Worm (Caenorhabditis elegans) whole organism, L3 larva: ENCODE data around the gene C17G1.14.

ENCODE experiments used
- R02D3.7 ChIP-seq: fragments of 150-350 bp; optimal IDR thresholded peaks from 2 replicates; lab custom pipeline; 2014; ENCODE audit warnings: missing biosample characterization, missing genetic modification characterization
- ZK546.5 ChIP-seq: sonication (generic microtip); optimal IDR thresholded peaks from 2 replicates; lab custom pipeline; 2017; ENCODE audit warnings: missing biosample characterization, missing genetic modification characterization
- aly-2 ChIP-seq: fragments of 150-350 bp; optimal IDR thresholded peaks from 2 replicates; lab custom pipeline; 2014; ENCODE audit warnings: missing biosample characterization, missing genetic modification characterization
- ama-1 ChIP-seq: fragments of 150-350 bp; optimal IDR thresholded peaks from 2 replicates; lab custom pipeline; 2018
- ceh-16 ChIP-seq: sonication (generic microtip); optimal IDR thresholded peaks from 2 replicates; lab custom pipeline; 2017; ENCODE audit warnings: missing biosample characterization, missing genetic modification characterization
- ceh-28 ChIP-seq: fragments of 150-350 bp; optimal IDR thresholded peaks from 2 replicates; lab custom pipeline; 2014; ENCODE audit warnings: missing biosample characterization, missing genetic modification reagents, missing genetic modification characterization
- ceh-82 ChIP-seq: fragments of 150-350 bp; optimal IDR thresholded peaks from 2 replicates; lab custom pipeline; 2014; ENCODE audit warnings: missing biosample characterization, missing genetic modification characterization
- daf-12 ChIP-seq: fragments of 150-350 bp; optimal IDR thresholded peaks from 2 replicates; lab custom pipeline; 2014; ENCODE audit warnings: missing biosample characterization, missing genetic modification reagents, missing genetic modification characterization
- egl-5 ChIP-seq: fragments of 150-350 bp; optimal IDR thresholded peaks from 2 replicates; lab custom pipeline; 2017; ENCODE audit warnings: missing biosample characterization, missing genetic modification reagents, missing genetic modification characterization, inconsistent platforms
- elt-1 ChIP-seq: fragments of 150-350 bp; optimal IDR thresholded peaks from 2 replicates; lab custom pipeline; 2014; ENCODE audit warnings: missing biosample characterization, missing genetic modification characterization
- elt-2 ChIP-seq: sonication (generic microtip); optimal IDR thresholded peaks from 2 replicates; lab custom pipeline; 2016; ENCODE audit warnings: missing genetic modification reagents, mild to moderate bottlenecking, missing genetic modification characterization, missing compliant biosample characterization
- elt-3 ChIP-seq, 3 experiments: fragments of 150-350 bp in 1 of 3; sonication (generic microtip) in 2 of 3; optimal IDR thresholded peaks; 2 replicates in 2 of 3; 4 replicates in 1 of 3; lab custom pipeline; 2014 to 2017; ENCODE audit warnings: missing biosample characterization in 3 of 3, missing genetic modification characterization in 3 of 3
- eor-1 ChIP-seq, 2 experiments: fragments of 150-350 bp; optimal IDR thresholded peaks; 2 replicates each; lab custom pipeline; 2014 to 2018; ENCODE audit warnings: missing biosample characterization in 2 of 2, missing genetic modification characterization in 2 of 2
- fkh-2 ChIP-seq: fragments of 150-350 bp; optimal IDR thresholded peaks from 2 replicates; lab custom pipeline; 2014; ENCODE audit warnings: missing biosample characterization, missing genetic modification reagents, missing genetic modification characterization
- fos-1 ChIP-seq: fragments of 150-350 bp; optimal IDR thresholded peaks from 2 replicates; lab custom pipeline; 2014; ENCODE audit warnings: missing biosample characterization, missing genetic modification characterization
- hmg-11 ChIP-seq: sonication (generic microtip); optimal IDR thresholded peaks from 2 replicates; lab custom pipeline; 2016; ENCODE audit warnings: missing genetic modification characterization, missing compliant biosample characterization
- lin-15B ChIP-seq: fragments of 150-350 bp; optimal IDR thresholded peaks from 2 replicates; lab custom pipeline; 2014; ENCODE audit warnings: missing biosample characterization, missing genetic modification characterization
- lsy-12 ChIP-seq: sonication (generic microtip); optimal IDR thresholded peaks from 2 replicates; lab custom pipeline; 2016; ENCODE audit warnings: mild to moderate bottlenecking, missing genetic modification characterization, missing compliant biosample characterization
- mdl-1 ChIP-seq: fragments of 150-350 bp; optimal IDR thresholded peaks from 2 replicates; lab custom pipeline; 2014; ENCODE audit warnings: missing biosample characterization, missing genetic modification characterization
- mml-1 ChIP-seq: fragments of 150-350 bp; sonication (generic microtip); optimal IDR thresholded peaks from 3 replicates; lab custom pipeline; 2014; ENCODE audit warnings: missing biosample characterization, missing genetic modification characterization
- nhr-12 ChIP-seq: fragments of 150-350 bp; optimal IDR thresholded peaks from 2 replicates; lab custom pipeline; 2014; ENCODE audit warnings: missing biosample characterization, missing genetic modification characterization
- nhr-237 ChIP-seq: fragments of 150-350 bp; optimal IDR thresholded peaks from 2 replicates; lab custom pipeline; 2014; ENCODE audit warnings: missing biosample characterization, missing genetic modification characterization
- nhr-25 ChIP-seq: sonication (generic microtip); optimal IDR thresholded peaks from 2 replicates; lab custom pipeline; 2017; ENCODE audit warnings: missing biosample characterization, missing genetic modification characterization
- nhr-28 ChIP-seq: fragments of 150-350 bp; optimal IDR thresholded peaks from 2 replicates; lab custom pipeline; 2014; ENCODE audit warnings: missing biosample characterization, missing genetic modification characterization
- nhr-43 ChIP-seq: sonication (generic microtip); optimal IDR thresholded peaks from 2 replicates; lab custom pipeline; 2016; ENCODE audit warnings: mild to moderate bottlenecking, missing genetic modification characterization, missing compliant biosample characterization; ENCODE audit not compliant: poor library complexity, severe bottlenecking
- nhr-76 ChIP-seq: fragments of 150-350 bp; sonication (generic microtip); optimal IDR thresholded peaks from 5 replicates; lab custom pipeline; 2014; ENCODE audit warnings: missing biosample characterization, missing genetic modification characterization
- nhr-77 ChIP-seq: fragments of 150-350 bp; optimal IDR thresholded peaks from 2 replicates; lab custom pipeline; 2014; ENCODE audit warnings: missing biosample characterization, missing genetic modification characterization
- pha-4 ChIP-seq: fragments of 150-350 bp; optimal IDR thresholded peaks from 2 replicates; lab custom pipeline; 2014; ENCODE audit warnings: missing biosample characterization, missing genetic modification reagents, missing genetic modification characterization
- pqm-1 ChIP-seq: fragments of 150-350 bp; optimal IDR thresholded peaks from 2 replicates; lab custom pipeline; 2017; ENCODE audit warnings: missing biosample characterization, missing genetic modification characterization, inconsistent platforms
- sea-2 ChIP-seq: fragments of 150-350 bp; sonication (generic microtip); optimal IDR thresholded peaks from 4 replicates; lab custom pipeline; 2014; ENCODE audit warnings: missing biosample characterization, missing genetic modification reagents, missing genetic modification characterization
- skn-1 ChIP-seq: fragments of 150-350 bp; optimal IDR thresholded peaks from 2 replicates; lab custom pipeline; 2014; ENCODE audit warnings: missing biosample characterization, missing genetic modification characterization
- snpc-4 ChIP-seq: fragments of 150-350 bp; optimal IDR thresholded peaks from 2 replicates; lab custom pipeline; 2014; ENCODE audit warnings: missing biosample characterization, missing genetic modification characterization
- unc-39 ChIP-seq: sonication (generic microtip); optimal IDR thresholded peaks from 4 replicates; lab custom pipeline; 2017; ENCODE audit warnings: missing biosample characterization, missing genetic modification characterization
- unc-62 ChIP-seq: fragments of 150-350 bp; sonication (generic microtip); optimal IDR thresholded peaks from 4 replicates; lab custom pipeline; 2014; ENCODE audit warnings: missing biosample characterization, missing genetic modification reagents, missing genetic modification characterization
- ztf-11 ChIP-seq: fragments of 150-350 bp; optimal IDR thresholded peaks from 2 replicates; lab custom pipeline; 2014; ENCODE audit warnings: missing biosample characterization, missing genetic modification characterization
- ztf-4 ChIP-seq: fragments of 150-350 bp; optimal IDR thresholded peaks from 2 replicates; lab custom pipeline; 2014; ENCODE audit warnings: missing biosample characterization, missing genetic modification characterization

C17G1.14 gene

DNA sequence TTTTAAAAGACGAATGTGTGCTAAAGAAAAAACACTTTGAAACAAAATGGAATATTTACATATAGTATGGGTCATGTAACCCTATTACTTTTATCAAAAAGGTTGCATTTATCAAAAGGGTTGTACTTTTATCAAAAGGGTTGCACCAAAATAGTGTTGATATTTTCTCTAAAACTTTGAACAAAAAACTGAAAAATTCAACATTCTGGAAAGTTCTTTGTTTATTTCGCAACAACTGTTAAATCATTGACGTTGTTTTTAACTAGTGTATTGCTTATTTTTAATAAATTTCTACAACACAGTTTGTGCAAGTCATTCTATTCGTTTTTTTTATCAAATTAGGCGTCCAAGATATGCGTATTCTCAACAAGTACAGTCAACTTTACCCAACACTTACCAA lies at the start of gene C17G1.14, which contains the start of gene C17G1.5:
C17G1.14 (plus strand) TSS at position 277 of the 400 bp plus-strand sequence.
C17G1.5 (plus strand) TSS at position 266 of the 400 bp plus-strand sequence.
- no peak for TF ChIP-seq nhr-76 (tag; lab: Kevin White, UChicago)
- no peak for TF ChIP-seq aly-2 (tag; lab: Kevin White, UChicago)
- peak; percentile 7 for TF ChIP-seq pha-4 (tag; lab: Kevin White, UChicago)
- no peak for TF ChIP-seq hmg-11 (tag; lab: Kevin White, UChicago)
- TF ChIP-seq elt-2 (tag; lab: Kevin White, UChicago): peak; percentile 2

DNA sequence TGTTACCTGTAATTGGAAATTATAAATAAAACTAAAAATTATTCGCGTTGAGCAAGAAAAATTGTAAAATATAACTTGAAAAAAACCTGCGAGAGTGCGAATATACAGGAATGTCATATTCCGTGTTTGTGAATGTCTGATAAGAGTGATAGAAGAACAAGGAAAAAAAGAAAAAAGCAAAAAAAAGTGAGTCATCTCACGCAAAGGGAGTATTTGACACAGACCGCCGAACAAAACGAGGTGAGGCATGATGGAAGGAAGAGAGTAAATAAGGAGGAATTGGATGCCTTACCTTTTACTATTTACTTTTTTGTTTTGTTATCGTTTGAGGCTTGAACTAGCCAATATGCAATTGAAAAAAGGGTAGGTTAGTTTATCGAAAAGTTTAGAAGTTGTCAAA lies 46.3 kb upstream of the C17G1.14 start, which contains the start of gene F21G4.1:
F21G4.1 (minus strand) TSS at position 6 of the 400 bp plus-strand sequence.
- TF ChIP-seq nhr-28 (tag; lab: Kevin White, UChicago): no peak
- no peak for TF ChIP-seq ceh-28
- no peak for TF ChIP-seq skn-1 (tag; lab: Kevin White, UChicago)
- no peak for TF ChIP-seq nhr-76 (tag; lab: Kevin White, UChicago)
- TF ChIP-seq pha-4 (tag; lab: Kevin White, UChicago): peak; percentile 91
- no peak for TF ChIP-seq ceh-16 (tag; lab: Kevin White, UChicago)
- TF ChIP-seq lsy-12: no peak
- TF ChIP-seq mdl-1 (tag; lab: Kevin White, UChicago): no peak
- no peak for TF ChIP-seq elt-1 (tag; lab: Kevin White, UChicago)
- no peak for TF ChIP-seq nhr-77 (tag; lab: Kevin White, UChicago)
- TF ChIP-seq unc-39 (tag; lab: Kevin White, UChicago): no peak
- TF ChIP-seq snpc-4 (tag; lab: Kevin White, UChicago): no peak
- peak; percentile 21 for TF ChIP-seq fos-1 (tag; lab: Kevin White, UChicago)
- TF ChIP-seq fkh-2 (tag; lab: Kevin White, UChicago): no peak
- peak; percentile 57 for TF ChIP-seq elt-2 (tag; lab: Kevin White, UChicago)
- no peak for TF ChIP-seq nhr-237 (tag; lab: Kevin White, UChicago)
- TF ChIP-seq eor-1 (tag; optimal IDR thresholded peaks at IDR 0.05; lab: Kevin White, UChicago): no peak
- no peak for TF ChIP-seq R02D3.7 (tag; lab: Kevin White, UChicago)
- no peak for TF ChIP-seq ztf-11 (tag; lab: Kevin White, UChicago)
- no peak for TF ChIP-seq daf-12
- no peak for TF ChIP-seq ZK546.5 (tag; lab: Kevin White, UChicago)
- peak; percentile 25 for TF ChIP-seq pqm-1 (tag; lab: Kevin White, UChicago)
- no peak for TF ChIP-seq sea-2 (GFP tag; lab: Kevin White, UChicago)
- no peak for TF ChIP-seq ceh-82 (tag; lab: Kevin White, UChicago)
- TF ChIP-seq hmg-11 (tag; lab: Kevin White, UChicago): no peak
- TF ChIP-seq ztf-4: no peak
- no peak for TF ChIP-seq aly-2 (tag; lab: Kevin White, UChicago)
- TF ChIP-seq mml-1: no peak
- no peak for TF ChIP-seq nhr-12 (tag; lab: Kevin White, UChicago)
- TF ChIP-seq lin-15B: no peak
- TF ChIP-seq egl-5 (tag; lab: Kevin White, UChicago): no peak
- no peak for TF ChIP-seq ama-1
- TF ChIP-seq unc-62 (GFP tag; lab: Kevin White, UChicago): no peak
- TF ChIP-seq nhr-43 (tag; lab: Kevin White, UChicago): no peak
- no peak for TF ChIP-seq elt-3 (tag; optimal IDR thresholded peaks at IDR 0.05; lab: Kevin White, UChicago)

DNA sequence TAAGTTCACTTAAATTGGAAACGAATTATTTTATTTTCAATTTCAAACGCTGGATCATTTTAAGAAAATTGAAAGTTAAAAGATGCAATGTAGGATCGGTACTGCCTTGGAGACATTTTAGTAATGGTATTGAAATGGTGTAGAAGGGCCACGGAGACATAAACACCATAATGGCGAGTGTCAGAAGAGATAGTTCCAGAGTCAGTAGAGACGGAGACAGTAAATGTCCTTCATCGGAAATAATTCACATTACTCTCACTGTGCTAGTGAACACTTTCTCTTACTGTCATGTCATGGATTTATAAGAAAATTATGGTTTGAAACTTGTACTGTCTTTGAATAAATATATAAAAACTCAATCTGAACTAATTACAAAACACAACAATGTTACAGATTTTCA lies 45.5 kb upstream of the C17G1.14 start:
- TF ChIP-seq skn-1 (tag; lab: Kevin White, UChicago) (no peak), nhr-25 (peak; percentile 4)

DNA sequence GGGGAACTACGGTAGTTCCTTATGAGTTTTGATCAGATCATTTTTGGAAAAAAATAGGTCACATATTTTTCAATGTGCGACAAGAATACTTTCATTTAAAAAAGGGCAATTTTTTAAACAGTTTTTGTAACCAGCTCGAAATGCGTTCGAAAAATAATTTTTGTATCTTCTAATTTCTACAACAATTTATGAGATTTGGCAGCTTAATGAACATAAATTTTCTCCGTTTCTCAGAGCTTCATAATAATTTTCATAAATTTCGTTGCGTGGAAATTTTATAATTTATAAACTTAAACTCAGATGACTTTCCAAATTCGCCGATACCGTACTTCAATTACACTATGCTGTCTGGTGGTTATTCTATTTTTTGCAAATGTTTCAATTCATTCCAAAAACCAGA lies 43.8 kb upstream of the C17G1.14 start, which contains the start of gene F21G4.3:
F21G4.3 (plus strand) TSS at position 301 of the 400 bp plus-strand sequence.
- no peak for TF ChIP-seq skn-1 (tag; lab: Kevin White, UChicago)
